Worm (Caenorhabditis elegans) whole organism, L3 larva: ENCODE measurements around the gene W08E12.5.

Experiments used
- pqm-1 ChIP-seq: fragments of 150-350 bp; optimal IDR thresholded peaks from 2 replicates; lab custom pipeline; 2017; ENCODE audit warnings: missing biosample characterization, missing genetic modification characterization, inconsistent platforms
- sea-2 ChIP-seq: fragments of 150-350 bp; sonication (generic microtip); optimal IDR thresholded peaks from 4 replicates; lab custom pipeline; 2014; ENCODE audit warnings: missing biosample characterization, missing genetic modification reagents, missing genetic modification characterization
- tbx-2 ChIP-seq: sonication (generic microtip); optimal IDR thresholded peaks from 2 replicates; lab custom pipeline; 2016; ENCODE audit warnings: mild to moderate bottlenecking, missing genetic modification characterization, missing compliant biosample characterization

DNA sequence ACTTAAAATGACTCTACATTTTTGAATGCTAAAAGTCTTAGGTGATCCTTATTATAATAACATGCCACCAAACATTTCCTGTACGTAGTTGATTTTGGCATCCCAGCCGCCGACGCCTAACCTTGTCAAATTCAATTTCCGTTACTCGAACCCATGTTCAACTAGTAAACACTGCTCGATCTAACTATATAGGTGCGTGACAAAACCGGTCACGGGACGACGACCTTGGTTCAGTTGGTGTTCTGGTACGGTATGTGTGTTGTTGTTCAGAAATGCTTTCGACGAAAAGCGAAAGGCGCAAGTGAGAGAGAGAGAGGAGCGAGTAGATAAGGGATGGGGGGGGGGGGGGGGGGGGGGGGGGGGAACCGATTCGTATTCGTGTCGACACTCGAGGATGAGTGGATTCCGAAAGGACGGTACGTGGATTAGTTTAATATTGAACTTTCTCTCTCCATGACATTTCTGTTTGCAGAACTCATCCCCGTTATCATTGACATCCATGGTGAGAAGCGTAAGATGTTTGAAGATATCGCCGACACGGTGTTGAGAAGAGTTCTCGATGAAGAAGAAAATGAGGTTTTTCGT, 8.5 kb upstream of the W08E12.5 start, which contains the start of gene W08E12.8:
- no peak for TF ChIP-seq sea-2 (GFP tag; lab: Kevin White, UChicago)
- no peak for TF ChIP-seq tbx-2 (tag; lab: Kevin White, UChicago)
- TF ChIP-seq pqm-1 (tag; lab: Kevin White, UChicago): no peak
